Worm (Caenorhabditis elegans): ENCODE measurements around the gene nmt-1.

Gene nmt-1

ce11 chrIII:6116281-6116886 is at the start of gene nmt-1:
Gene nmt-1, minus strand, starts transcription at chrIII:6116331.
- TF ChIP-seq hnd-1 (tag; optimal IDR thresholded peaks at IDR 0.05) (no peak), F13C5.2 (tag; optimal IDR thresholded peaks at IDR 0.05) (peak; percentile 41), tbx-37 (GFP tag; conservative IDR thresholded peaks at IDR 0.05) (no peak), pes-1 (GFP tag; IDR thresholded peaks at IDR 0.05) (no peak)

- TF ChIP-seq tra-4 (tag; optimal IDR thresholded peaks at IDR 0.05) (no peak), hmbx-1 (tag; optimal IDR thresholded peaks at IDR 0.05) (no peak)
These were observed 49.1 kb upstream of the nmt-1 start for ce11 chrIII:6165240-6165639.

ce11 chrIII:6164253-6164971 is 48.3 kb upstream of the nmt-1 start, which contains the start of gene F42A10.9:
Gene F42A10.9, plus strand, starts transcription at chrIII:6164573.
- TF ChIP-seq tra-4 (tag; optimal IDR thresholded peaks at IDR 0.05), result no peak
- TF ChIP-seq aly-1 (tag; optimal IDR thresholded peaks at IDR 0.05), result no peak
- no peak for TF ChIP-seq tbx-37 (GFP tag; conservative IDR thresholded peaks at IDR 0.05)
- no peak for TF ChIP-seq flt-1 (GFP tag; IDR thresholded peaks at IDR 0.05)

ce11 chrIII:6163381-6163780 is 47.2 kb upstream of the nmt-1 start:
- no peak for TF ChIP-seq F13C5.2 (tag; optimal IDR thresholded peaks at IDR 0.05)
- no peak for TF ChIP-seq flt-1 (GFP tag; IDR thresholded peaks at IDR 0.05)
- no peak for TF ChIP-seq pes-1 (GFP tag; IDR thresholded peaks at IDR 0.05)
- no peak for TF ChIP-seq hnd-1 (tag; optimal IDR thresholded peaks at IDR 0.05)
- TF ChIP-seq tra-4 (tag; optimal IDR thresholded peaks at IDR 0.05), result no peak
- no peak for TF ChIP-seq ceh-36 (tag; optimal IDR thresholded peaks at IDR 0.05)

ce11 chrIII:6158642-6159475 is 42.7 kb upstream of the nmt-1 start, which contains the start of gene nfm-1:
Gene nfm-1, plus strand, starts transcription at chrIII:6159453.
- TF ChIP-seq ama-1 (optimal IDR thresholded peaks at IDR 0.05) (no peak), flt-1 (GFP tag; IDR thresholded peaks at IDR 0.05) (peak; percentile 93), ceh-13 (GFP tag; optimal IDR thresholded peaks at IDR 0.05) (peak; percentile 83), pes-1 (GFP tag; IDR thresholded peaks at IDR 0.05) (peak; percentile 94), F13C5.2 (tag; optimal IDR thresholded peaks at IDR 0.05) (peak; percentile 92), hnd-1 (tag; optimal IDR thresholded peaks at IDR 0.05) (peak; percentile 81), tbx-37 (GFP tag; conservative IDR thresholded peaks at IDR 0.05) (peak; percentile 87), hmg-4 (GFP tag; optimal IDR thresholded peaks at IDR 0.05) (peak; percentile 88), aly-1 (tag; optimal IDR thresholded peaks at IDR 0.05) (peak; percentile 71), ceh-36 (tag; optimal IDR thresholded peaks at IDR 0.05) (peak; percentile 91), scrt-1 (GFP tag; IDR thresholded peaks at IDR 0.05) (peak; percentile 95), ets-7 (tag; optimal IDR thresholded peaks at IDR 0.05) (no peak), hmbx-1 (tag; optimal IDR thresholded peaks at IDR 0.05) (peak; percentile 72), tbx-11 (GFP tag; IDR thresholded peaks at IDR 0.05) (peak; percentile 87), B0310.2 (tag; optimal IDR thresholded peaks at IDR 0.05) (peak; percentile 88), sea-1 (GFP tag; conservative IDR thresholded peaks at IDR 0.05) (peak; percentile 94), tra-4 (tag; optimal IDR thresholded peaks at IDR 0.05) (peak; percentile 74)

- TF ChIP-seq tra-4 (tag; optimal IDR thresholded peaks at IDR 0.05), result no peak
- no peak for TF ChIP-seq F13C5.2 (tag; optimal IDR thresholded peaks at IDR 0.05)
- TF ChIP-seq ama-1 (optimal IDR thresholded peaks at IDR 0.05), result no peak
- no peak for TF ChIP-seq ceh-13 (GFP tag; optimal IDR thresholded peaks at IDR 0.05)
- TF ChIP-seq sea-1 (GFP tag; conservative IDR thresholded peaks at IDR 0.05), result no peak
- no peak for TF ChIP-seq B0310.2 (tag; optimal IDR thresholded peaks at IDR 0.05)
- no peak for TF ChIP-seq aly-1 (tag; optimal IDR thresholded peaks at IDR 0.05)
- no peak for TF ChIP-seq scrt-1 (GFP tag; IDR thresholded peaks at IDR 0.05)
- TF ChIP-seq ets-7 (tag; optimal IDR thresholded peaks at IDR 0.05), result no peak
- no peak for TF ChIP-seq ceh-36 (tag; optimal IDR thresholded peaks at IDR 0.05)
- TF ChIP-seq pes-1 (GFP tag; IDR thresholded peaks at IDR 0.05), result no peak
These were observed 41.7 kb upstream of the nmt-1 start, which contains the start of gene anmt-2 for ce11 chrIII:6157708-6158321. Gene anmt-2, minus strand, starts transcription at chrIII:6157758.

ce11 chrIII:6155787-6156186 is 39.7 kb upstream of the nmt-1 start:
- TF ChIP-seq aly-1 (tag; optimal IDR thresholded peaks at IDR 0.05) (no peak), ceh-36 (tag; optimal IDR thresholded peaks at IDR 0.05) (no peak), tbx-11 (GFP tag; IDR thresholded peaks at IDR 0.05) (no peak), tra-4 (tag; optimal IDR thresholded peaks at IDR 0.05) (no peak), scrt-1 (GFP tag; IDR thresholded peaks at IDR 0.05) (no peak), tbx-37 (GFP tag; conservative IDR thresholded peaks at IDR 0.05) (no peak), flt-1 (GFP tag; IDR thresholded peaks at IDR 0.05) (no peak), hmg-4 (GFP tag; optimal IDR thresholded peaks at IDR 0.05) (no peak), hmbx-1 (tag; optimal IDR thresholded peaks at IDR 0.05) (no peak), pes-1 (GFP tag; IDR thresholded peaks at IDR 0.05) (no peak), hnd-1 (tag; optimal IDR thresholded peaks at IDR 0.05) (no peak), sea-1 (GFP tag; conservative IDR thresholded peaks at IDR 0.05) (no peak), B0310.2 (tag; optimal IDR thresholded peaks at IDR 0.05) (no peak), ets-7 (tag; optimal IDR thresholded peaks at IDR 0.05) (no peak), F13C5.2 (tag; optimal IDR thresholded peaks at IDR 0.05) (no peak), ceh-13 (GFP tag; optimal IDR thresholded peaks at IDR 0.05) (no peak)
